Fruit fly (Drosophila melanogaster): ENCODE data around the gene Naa30A.

Gene Naa30A

DNA sequence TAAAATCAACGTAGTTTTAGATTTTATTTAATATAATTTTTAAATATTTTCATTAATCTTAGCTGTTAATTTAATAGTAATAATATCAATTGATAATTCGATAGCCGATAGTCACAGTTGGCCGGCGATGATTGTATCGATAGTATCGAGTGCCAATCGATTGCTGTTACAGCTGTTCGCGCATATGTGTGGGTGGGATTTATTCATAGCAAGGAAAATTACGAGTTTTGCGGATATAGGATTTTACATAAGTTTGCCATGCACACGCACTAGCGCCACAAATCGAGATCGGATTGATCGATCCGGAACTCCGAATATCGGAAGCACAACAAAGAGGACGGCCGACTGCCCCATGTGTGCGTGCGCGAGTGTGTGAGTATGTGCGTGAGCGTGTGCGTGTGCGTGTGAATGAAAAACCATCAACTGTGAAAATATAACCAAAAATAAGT, at the start of gene Naa30A:
Gene Naa30A, plus strand, starts transcription at position 163 of the 449 bp plus-strand sequence.
- peak; percentile 8 for TF ChIP-seq CG8159 (tag; optimal IDR thresholded peaks at IDR 0.05)
- no peak for TF ChIP-seq CG15710 (tag; optimal IDR thresholded peaks at IDR 0.05)

DNA sequence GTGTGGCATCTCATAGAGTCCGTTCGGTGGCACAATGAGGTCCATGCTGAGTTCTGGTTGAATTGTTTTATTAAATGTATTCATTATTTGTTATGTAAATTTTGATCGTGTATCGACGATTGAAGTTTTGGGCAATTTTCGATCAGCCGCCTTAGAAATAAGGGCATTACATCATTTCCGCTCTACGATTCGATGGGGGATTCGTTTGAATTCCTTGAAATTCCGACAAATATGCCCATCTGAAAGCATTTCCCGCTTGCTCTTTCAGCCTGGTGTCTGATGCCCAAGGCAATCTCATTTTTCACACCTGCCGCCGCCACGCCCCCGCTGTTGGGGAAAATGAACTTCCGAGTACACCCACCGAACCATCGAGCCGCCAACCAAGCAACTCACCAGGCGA, 43.6 kb upstream of the Naa30A start, which contains the start of gene CG32811:
Gene CG32811, minus strand, starts transcription at position 101 of the 400 bp plus-strand sequence.
- no peak for TF ChIP-seq rn (GFP tag; IDR thresholded peaks at IDR 0.05)
- no peak for TF ChIP-seq Pif1B (GFP tag; optimal IDR thresholded peaks at IDR 0.05)
- no peak for TF ChIP-seq CG9948 (tag; optimal IDR thresholded peaks at IDR 0.05)
- TF ChIP-seq CG13204 (GFP tag; optimal IDR thresholded peaks at IDR 0.05): no peak
- TF ChIP-seq Ets98B (GFP tag; IDR thresholded peaks at IDR 0.05): no peak
- TF ChIP-seq Pif1A (GFP tag; optimal IDR thresholded peaks at IDR 0.05): no peak
- TF ChIP-seq gl (tag; optimal IDR thresholded peaks at IDR 0.05): no peak
- TF ChIP-seq fd96Ca (GFP tag; IDR thresholded peaks at IDR 0.05): no peak
- no peak for TF ChIP-seq CG34367 (tag; optimal IDR thresholded peaks at IDR 0.05)
- TF ChIP-seq D1 (tag; optimal IDR thresholded peaks at IDR 0.05): no peak
- no peak for TF ChIP-seq CG32121 (GFP tag; IDR thresholded peaks at IDR 0.05)
- TF ChIP-seq CG17806 (tag; optimal IDR thresholded peaks at IDR 0.05): no peak
- no peak for TF ChIP-seq CG8301 (tag; optimal IDR thresholded peaks at IDR 0.05)
- TF ChIP-seq Snoo (tag; optimal IDR thresholded peaks at IDR 0.05): no peak
- TF ChIP-seq CG15710 (tag; optimal IDR thresholded peaks at IDR 0.05): no peak
- TF ChIP-seq EcR (GFP tag; optimal IDR thresholded peaks at IDR 0.05): no peak
- TF ChIP-seq CG8159 (tag; optimal IDR thresholded peaks at IDR 0.05): no peak
- no peak for TF ChIP-seq CG12605 (GFP tag; IDR thresholded peaks at IDR 0.05)
- no peak for TF ChIP-seq CG10348 (GFP tag; IDR thresholded peaks at IDR 0.05)
- no peak for TF ChIP-seq CG4496 (GFP tag; IDR thresholded peaks at IDR 0.05)

DNA sequence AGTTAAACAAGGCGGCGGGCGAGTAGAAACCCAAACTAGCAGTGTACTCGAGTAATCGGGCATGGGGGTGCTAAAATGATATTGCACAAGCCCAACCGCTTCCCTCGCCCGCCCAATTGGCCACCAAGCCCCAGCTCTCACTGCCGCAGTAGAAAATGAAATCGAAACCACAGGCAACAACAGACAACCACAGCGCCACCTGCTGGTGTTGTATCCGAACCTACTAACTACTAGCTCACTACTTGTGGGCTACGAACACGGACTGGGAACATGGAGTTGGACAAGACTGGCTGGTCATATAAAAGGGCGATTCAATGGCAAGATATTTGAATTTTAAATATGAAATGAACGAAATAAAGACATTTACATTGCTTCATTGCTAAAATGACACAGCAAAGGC, 42.0 kb upstream of the Naa30A start:
- TF ChIP-seq CG8301 (tag; optimal IDR thresholded peaks at IDR 0.05): no peak
- no peak for TF ChIP-seq gl (tag; optimal IDR thresholded peaks at IDR 0.05)
- TF ChIP-seq CG14655 (GFP tag; optimal IDR thresholded peaks at IDR 0.05): no peak
- no peak for TF ChIP-seq Snoo (tag; optimal IDR thresholded peaks at IDR 0.05)
- no peak for TF ChIP-seq CG4496 (GFP tag; IDR thresholded peaks at IDR 0.05)
- TF ChIP-seq CG12605 (GFP tag; IDR thresholded peaks at IDR 0.05): no peak
- TF ChIP-seq CG9948 (tag; optimal IDR thresholded peaks at IDR 0.05): no peak
- no peak for TF ChIP-seq CG8159 (tag; optimal IDR thresholded peaks at IDR 0.05)
- TF ChIP-seq CG15710 (tag; optimal IDR thresholded peaks at IDR 0.05): no peak
- TF ChIP-seq Ets98B (GFP tag; IDR thresholded peaks at IDR 0.05): no peak
- no peak for TF ChIP-seq CG17806 (tag; optimal IDR thresholded peaks at IDR 0.05)
- no peak for TF ChIP-seq CG32121 (GFP tag; IDR thresholded peaks at IDR 0.05)
- no peak for TF ChIP-seq Pif1B (GFP tag; optimal IDR thresholded peaks at IDR 0.05)
- TF ChIP-seq CG13204 (GFP tag; optimal IDR thresholded peaks at IDR 0.05): no peak
- TF ChIP-seq rn (GFP tag; IDR thresholded peaks at IDR 0.05): no peak
- no peak for TF ChIP-seq CG34367 (tag; optimal IDR thresholded peaks at IDR 0.05)
- no peak for TF ChIP-seq fd96Ca (GFP tag; IDR thresholded peaks at IDR 0.05)
- TF ChIP-seq EcR (GFP tag; optimal IDR thresholded peaks at IDR 0.05): no peak
- TF ChIP-seq Pif1A (GFP tag; optimal IDR thresholded peaks at IDR 0.05): no peak
- no peak for TF ChIP-seq CG10348 (GFP tag; IDR thresholded peaks at IDR 0.05)

DNA sequence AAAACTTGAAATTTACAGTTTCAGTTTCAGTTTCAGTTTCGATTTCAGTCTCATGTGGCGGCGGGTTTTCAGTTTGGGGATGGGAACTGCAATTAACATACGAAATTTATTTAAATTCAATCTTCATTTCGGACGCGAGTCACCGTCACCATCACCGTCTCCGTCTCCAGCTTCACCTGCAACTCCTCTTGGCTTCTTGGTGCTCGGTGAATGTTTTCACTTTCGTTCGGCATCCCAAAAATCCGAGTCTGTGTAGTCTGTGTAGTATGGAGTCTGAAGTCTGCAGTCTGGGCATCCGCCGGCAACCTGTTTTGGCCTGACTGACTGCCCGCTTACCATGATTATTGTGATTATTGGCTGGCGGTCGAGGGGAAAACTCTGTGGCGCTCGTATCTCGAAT, 37.9 kb upstream of the Naa30A start:
- TF ChIP-seq gl (tag; optimal IDR thresholded peaks at IDR 0.05) (no peak), D1 (tag; optimal IDR thresholded peaks at IDR 0.05) (no peak), CG10348 (GFP tag; IDR thresholded peaks at IDR 0.05) (no peak), Snoo (tag; optimal IDR thresholded peaks at IDR 0.05) (peak; percentile 31), CG9948 (tag; optimal IDR thresholded peaks at IDR 0.05) (no peak), CG15710 (tag; optimal IDR thresholded peaks at IDR 0.05) (no peak)

DNA sequence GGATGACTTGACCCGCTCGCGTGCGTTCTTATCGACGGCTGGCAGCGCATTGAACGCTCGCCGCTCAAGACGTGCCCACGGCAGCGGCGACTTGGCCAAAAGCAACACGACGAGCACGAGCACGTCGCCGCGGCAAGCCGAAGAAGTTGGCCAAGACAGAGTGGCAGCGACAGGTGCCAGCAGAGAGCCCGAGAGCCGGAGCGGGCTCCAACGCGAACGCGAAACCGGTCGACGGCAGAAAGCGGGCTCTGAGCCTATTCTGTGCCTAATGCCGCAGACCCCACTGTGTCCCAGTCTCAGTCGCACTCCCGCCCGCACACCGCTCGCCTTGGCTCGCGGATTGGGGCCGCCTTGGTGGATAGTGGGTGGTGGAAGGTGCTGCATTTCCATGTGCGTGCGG, 33.5 kb upstream of the Naa30A start:
- no peak for TF ChIP-seq Pif1A (GFP tag; optimal IDR thresholded peaks at IDR 0.05)
- no peak for TF ChIP-seq Snoo (tag; optimal IDR thresholded peaks at IDR 0.05)
- TF ChIP-seq CG17806 (tag; optimal IDR thresholded peaks at IDR 0.05): no peak
- TF ChIP-seq D1 (tag; optimal IDR thresholded peaks at IDR 0.05): no peak
- TF ChIP-seq fd96Ca (GFP tag; IDR thresholded peaks at IDR 0.05): no peak
- no peak for TF ChIP-seq CG15710 (tag; optimal IDR thresholded peaks at IDR 0.05)
- no peak for TF ChIP-seq CG9948 (tag; optimal IDR thresholded peaks at IDR 0.05)
- TF ChIP-seq CG13204 (GFP tag; optimal IDR thresholded peaks at IDR 0.05): peak; percentile 94
- TF ChIP-seq CG32121 (GFP tag; IDR thresholded peaks at IDR 0.05): peak; percentile 28; the same call in 1 of the 2 replicates
- TF ChIP-seq CG4496 (GFP tag; IDR thresholded peaks at IDR 0.05): peak; percentile 32; the same call in 1 of the 3 replicates
- TF ChIP-seq Pif1B (GFP tag; optimal IDR thresholded peaks at IDR 0.05): no peak
- no peak for TF ChIP-seq CG8159 (tag; optimal IDR thresholded peaks at IDR 0.05)
- TF ChIP-seq CG12605 (GFP tag; IDR thresholded peaks at IDR 0.05): no peak
- TF ChIP-seq Ets98B (GFP tag; IDR thresholded peaks at IDR 0.05): peak; percentile 6; the same call in 1 of the 2 replicates
- no peak for TF ChIP-seq CG8301 (tag; optimal IDR thresholded peaks at IDR 0.05)
- TF ChIP-seq EcR (GFP tag; optimal IDR thresholded peaks at IDR 0.05): no peak
- no peak for TF ChIP-seq CG10348 (GFP tag; IDR thresholded peaks at IDR 0.05)
- TF ChIP-seq rn (GFP tag; IDR thresholded peaks at IDR 0.05): no peak
- no peak for TF ChIP-seq gl (tag; optimal IDR thresholded peaks at IDR 0.05)
- TF ChIP-seq CG34367 (tag; optimal IDR thresholded peaks at IDR 0.05): no peak
- no peak for TF ChIP-seq CG14655 (GFP tag; optimal IDR thresholded peaks at IDR 0.05)

DNA sequence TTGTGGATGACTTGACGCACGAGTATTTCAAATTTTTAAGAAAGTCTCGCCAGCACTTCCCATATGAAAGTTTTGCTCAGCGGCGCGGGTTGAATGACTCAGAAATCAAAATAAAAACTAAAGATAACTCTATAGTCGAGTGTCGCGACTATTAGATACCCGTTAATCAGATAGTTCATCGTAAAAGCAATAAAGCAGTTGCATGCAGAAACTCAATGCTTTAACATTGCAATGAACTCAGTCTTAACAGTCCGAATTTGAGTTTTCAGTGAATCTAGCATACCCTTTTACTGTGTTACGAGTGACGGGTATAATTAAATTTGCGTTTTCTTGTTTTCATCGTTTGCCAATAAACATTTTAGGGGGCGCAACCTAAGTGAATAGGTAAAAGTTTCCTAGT, 30.7 kb upstream of the Naa30A start:
- TF ChIP-seq Pif1B (GFP tag; optimal IDR thresholded peaks at IDR 0.05) (no peak), CG9948 (tag; optimal IDR thresholded peaks at IDR 0.05) (no peak), Ets98B (GFP tag; IDR thresholded peaks at IDR 0.05) (no peak), CG4496 (GFP tag; IDR thresholded peaks at IDR 0.05) (no peak), CG15710 (tag; optimal IDR thresholded peaks at IDR 0.05) (no peak), Snoo (tag; optimal IDR thresholded peaks at IDR 0.05) (no peak)
